Worm (Caenorhabditis elegans): ENCODE measurements around the gene F54D1.6.

The F54D1.6 gene

ce11 chrIV:11336180-11336579, 48.6 kb downstream of the F54D1.6 start:
- TF ChIP-seq ztf-29 (GFP tag; IDR thresholded peaks at IDR 0.05) = no peak
- no peak for TF ChIP-seq ztf-23 (GFP tag; IDR thresholded peaks at IDR 0.05)
- TF ChIP-seq cog-1 (tag; optimal IDR thresholded peaks at IDR 0.05) = no peak
- TF ChIP-seq T22C8.4 (GFP tag; IDR thresholded peaks at IDR 0.05) = no peak
- TF ChIP-seq flt-1 (GFP tag; IDR thresholded peaks at IDR 0.05) = no peak
- TF ChIP-seq med-1 (GFP tag; optimal IDR thresholded peaks at IDR 0.05; ENCODE audit: insufficient read depth) = no peak
- TF ChIP-seq klf-2 (GFP tag; conservative IDR thresholded peaks at IDR 0.05) = no peak
- TF ChIP-seq ref-1 (GFP tag; conservative IDR thresholded peaks at IDR 0.05) = no peak
- TF ChIP-seq tab-1 (GFP tag; IDR thresholded peaks at IDR 0.05) = no peak

- no peak for TF ChIP-seq flt-1 (GFP tag; IDR thresholded peaks at IDR 0.05)
- TF ChIP-seq ref-1 (GFP tag; conservative IDR thresholded peaks at IDR 0.05) = no peak
- TF ChIP-seq klf-2 (GFP tag; conservative IDR thresholded peaks at IDR 0.05) = no peak
- no peak for TF ChIP-seq med-1 (GFP tag; optimal IDR thresholded peaks at IDR 0.05; ENCODE audit: insufficient read depth)
- TF ChIP-seq cog-1 (tag; optimal IDR thresholded peaks at IDR 0.05) = no peak
- no peak for TF ChIP-seq tab-1 (GFP tag; IDR thresholded peaks at IDR 0.05)
- no peak for TF ChIP-seq ztf-23 (GFP tag; IDR thresholded peaks at IDR 0.05)
- no peak for TF ChIP-seq ztf-29 (GFP tag; IDR thresholded peaks at IDR 0.05)
- TF ChIP-seq T22C8.4 (GFP tag; IDR thresholded peaks at IDR 0.05) = no peak
Measured at ce11 chrIV:11337021-11337420, 49.4 kb downstream of the F54D1.6 start, which contains the start of gene F54E12.2. Gene F54E12.2, minus strand, starts transcription at chrIV:11337184.

- TF ChIP-seq T22C8.4 (GFP tag; IDR thresholded peaks at IDR 0.05) = no peak
- TF ChIP-seq ref-1 (GFP tag; conservative IDR thresholded peaks at IDR 0.05) = no peak
- no peak for TF ChIP-seq cog-1 (tag; optimal IDR thresholded peaks at IDR 0.05)
- no peak for TF ChIP-seq klf-2 (GFP tag; conservative IDR thresholded peaks at IDR 0.05)
- TF ChIP-seq med-1 (GFP tag; optimal IDR thresholded peaks at IDR 0.05; ENCODE audit: insufficient read depth) = no peak
- TF ChIP-seq ztf-23 (GFP tag; IDR thresholded peaks at IDR 0.05) = no peak
- TF ChIP-seq flt-1 (GFP tag; IDR thresholded peaks at IDR 0.05) = no peak
- TF ChIP-seq ztf-29 (GFP tag; IDR thresholded peaks at IDR 0.05) = no peak
- TF ChIP-seq tab-1 (GFP tag; IDR thresholded peaks at IDR 0.05) = no peak
Measured at ce11 chrIV:11340735-11341443, 53.3 kb downstream of the F54D1.6 start.

ce11 chrIV:11344288-11344687, 56.7 kb downstream of the F54D1.6 start:
- no peak for TF ChIP-seq cog-1 (tag; optimal IDR thresholded peaks at IDR 0.05)
- TF ChIP-seq ztf-23 (GFP tag; IDR thresholded peaks at IDR 0.05) = no peak
- no peak for TF ChIP-seq ztf-29 (GFP tag; IDR thresholded peaks at IDR 0.05)
- TF ChIP-seq ref-1 (GFP tag; conservative IDR thresholded peaks at IDR 0.05) = no peak
- TF ChIP-seq klf-2 (GFP tag; conservative IDR thresholded peaks at IDR 0.05) = no peak
- no peak for TF ChIP-seq flt-1 (GFP tag; IDR thresholded peaks at IDR 0.05)
- TF ChIP-seq tab-1 (GFP tag; IDR thresholded peaks at IDR 0.05) = no peak
- no peak for TF ChIP-seq med-1 (GFP tag; optimal IDR thresholded peaks at IDR 0.05; ENCODE audit: insufficient read depth)
- no peak for TF ChIP-seq T22C8.4 (GFP tag; IDR thresholded peaks at IDR 0.05)

Data from whole organism, midembryonic.